Worm (Caenorhabditis elegans) whole organism, young adult: Measurements from ENCODE around the gene fard-1.

ENCODE experiments used
- B0261.1 ChIP-seq: sonication (generic microtip); optimal IDR thresholded peaks from 2 replicates; lab custom pipeline; 2016; ENCODE audit warnings: mild to moderate bottlenecking, missing genetic modification characterization, moderate library complexity, missing compliant biosample characterization
- akir-1 ChIP-seq: fragments of 200-800 bp; sonication (Bioruptor generic); optimal IDR thresholded peaks from 2 replicates; lab custom pipeline; 2018; ENCODE audit warnings: mild to moderate bottlenecking, missing genetic modification characterization, moderate library complexity, missing compliant biosample characterization
- aptf-2 ChIP-seq: fragments of 200-800 bp; sonication (Bioruptor generic); conservative IDR thresholded peaks from 2 replicates; pipeline ENCODE4 v1.3.6; 2022; ENCODE audit warnings: missing genetic modification reagents, missing genetic modification characterization, missing compliant biosample characterization
- ceh-79 ChIP-seq: sonication (generic microtip); optimal IDR thresholded peaks from 2 replicates; lab custom pipeline; 2017; ENCODE audit warnings: mild to moderate bottlenecking, missing genetic modification characterization, missing compliant biosample characterization
- dpl-1 ChIP-seq: fragments of 150-350 bp; optimal IDR thresholded peaks from 2 replicates; lab custom pipeline; 2014; ENCODE audit warnings: missing biosample characterization, missing genetic modification reagents, missing genetic modification characterization
- hrde-1 ChIP-seq: sonication (generic microtip); optimal IDR thresholded peaks from 2 replicates; lab custom pipeline; 2016; ENCODE audit warnings: missing genetic modification characterization, mild to moderate bottlenecking, missing compliant biosample characterization, moderate library complexity, missing genotype, missing genetic modification reagents, borderline replicate concordance
- lin-40 ChIP-seq: sonication (generic microtip); optimal IDR thresholded peaks from 2 replicates; lab custom pipeline; 2016; ENCODE audit warnings: missing genetic modification characterization, mild to moderate bottlenecking, missing compliant biosample characterization, missing genotype, missing genetic modification reagents
- lsl-1 ChIP-seq: fragments of 200-800 bp; sonication (Bioruptor generic); optimal IDR thresholded peaks from 2 replicates; lab custom pipeline; 2018; ENCODE audit warnings: mild to moderate bottlenecking, missing genetic modification characterization, moderate library complexity, missing compliant biosample characterization
- nfyb-1 ChIP-seq: fragments of 200-800 bp; sonication (Bioruptor generic); IDR thresholded peaks from 2 replicates; pipeline ENCODE4 v1.3.6; 2022; ENCODE audit warnings: missing genetic modification reagents, missing genetic modification characterization, missing compliant biosample characterization
- pha-4 ChIP-seq: fragments of 150-350 bp; sonication (generic microtip); optimal IDR thresholded peaks from 2 replicates; lab custom pipeline; 2014; ENCODE audit warnings: missing biosample characterization, missing genetic modification reagents, missing genetic modification characterization
- rpc-1 ChIP-seq, 2 experiments: fragments of 150-350 bp in 1 of 2; sonication (generic microtip) in 1 of 2; optimal IDR thresholded peaks; 2 replicates each; lab custom pipeline; 2014 to 2018; ENCODE audit warnings: missing biosample characterization in 1 of 2, missing genetic modification characterization in 1 of 2, missing genetic modification reagents in 1 of 2, missing genotype in 1 of 2
- snpc-1.1 ChIP-seq: sonication (generic microtip); optimal IDR thresholded peaks from 2 replicates; lab custom pipeline; 2017; ENCODE audit warnings: missing genetic modification characterization, mild to moderate bottlenecking, missing compliant biosample characterization, antibody characterized with exemption, moderate library complexity, missing genotype, missing genetic modification reagents; ENCODE audit not compliant: insufficient read depth

DNA sequence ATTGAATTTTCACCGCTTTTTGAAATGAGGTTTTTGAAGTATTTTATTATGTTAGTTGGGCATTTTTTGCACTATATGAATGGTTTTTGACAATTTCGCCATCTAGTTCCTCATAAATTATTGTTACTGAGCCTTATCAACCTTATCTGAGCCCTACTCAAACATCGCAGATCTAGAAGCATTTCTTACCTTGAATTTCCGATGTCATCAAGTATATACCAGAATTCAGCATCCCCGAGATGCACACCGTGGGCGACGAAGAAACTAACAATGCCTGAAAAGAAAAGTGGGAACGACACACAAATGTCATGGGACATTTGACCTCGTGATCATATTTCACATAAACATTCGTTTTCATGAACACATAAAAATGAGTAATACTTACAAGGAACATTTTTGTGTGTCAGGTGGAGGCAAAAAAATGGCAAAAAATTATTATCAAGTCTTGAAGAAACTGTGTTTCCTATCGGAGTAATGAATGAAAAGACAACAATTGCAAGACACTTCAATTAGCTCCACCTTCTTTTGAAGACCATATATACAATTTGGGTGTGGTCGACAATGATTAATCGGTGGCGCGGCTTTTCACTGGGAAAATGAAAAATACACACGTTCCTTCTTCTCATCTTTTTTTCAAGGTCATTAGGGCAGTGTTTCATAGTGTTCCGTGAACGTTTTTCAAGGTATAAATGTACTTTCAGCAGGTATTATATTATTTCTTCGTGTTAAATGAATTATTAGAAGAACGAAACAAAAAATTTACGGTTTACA is 39.3 kb downstream of the fard-1 start:
- no peak for TF ChIP-seq B0261.1 (tag; lab: Kevin White, UChicago)
- no peak for TF ChIP-seq akir-1
- no peak for TF ChIP-seq ceh-79 (tag; lab: Kevin White, UChicago)
- TF ChIP-seq nfyb-1 (GFP tag; lab: Robert Waterston, UW), result peak; percentile 57; the same call in 1 of the 2 replicates
- TF ChIP-seq hrde-1, result no peak
- TF ChIP-seq lin-40 (tag; lab: Kevin White, UChicago), result peak; percentile 32
- TF ChIP-seq rpc-1 (optimal IDR thresholded peaks at IDR 0.05; lab: Kevin White, UChicago), result no peak
- TF ChIP-seq rpc-1 (tag; optimal IDR thresholded peaks at IDR 0.05; lab: Kevin White, UChicago), result no peak
- no peak for TF ChIP-seq pha-4 (tag; lab: Kevin White, UChicago)
- no peak for TF ChIP-seq snpc-1.1 (tag; lab: Kevin White, UChicago)
- TF ChIP-seq dpl-1 (GFP tag; lab: Kevin White, UChicago), result no peak
- no peak for TF ChIP-seq lsl-1 (GFP tag; lab: Kevin White, UChicago)
- TF ChIP-seq aptf-2 (GFP tag; lab: Robert Waterston, UW), result no peak
